Worm (Caenorhabditis elegans): ENCODE data around the gene K07F5.22.
A peak's percentile ranks its signal among the peaks of the same experiment; 100 is the strongest.

The K07F5.22 gene

ce11 chrIV:9873837-9874236, 9.0 kb downstream of the K07F5.22 start (continued):
- no peak for TF ChIP-seq daf-16 (GFP tag; optimal IDR thresholded peaks at IDR 0.05)
- peak; percentile 42 for TF ChIP-seq daf-16 (tag; optimal IDR thresholded peaks at IDR 0.05)
- TF ChIP-seq cey-2 (tag; optimal IDR thresholded peaks at IDR 0.05; ENCODE audit: borderline replicate concordance, insufficient read depth): no peak
- TF ChIP-seq zfp-3 (GFP tag; conservative IDR thresholded peaks at IDR 0.05): no peak
- TF ChIP-seq ceh-62 (tag; optimal IDR thresholded peaks at IDR 0.05): no peak
- no peak for TF ChIP-seq ama-1 (optimal IDR thresholded peaks at IDR 0.05)
- peak; percentile 26 to 55 for TF ChIP-seq mdl-1 (tag; optimal IDR thresholded peaks at IDR 0.05)
- no peak for TF ChIP-seq set-16 (GFP tag; IDR thresholded peaks at IDR 0.05)
- TF ChIP-seq R02D3.7 (tag; optimal IDR thresholded peaks at IDR 0.05): no peak
- no peak for TF ChIP-seq attf-4 (tag; optimal IDR thresholded peaks at IDR 0.05)
- TF ChIP-seq dpl-1 (GFP tag; optimal IDR thresholded peaks at IDR 0.05): peak; percentile 12
- TF ChIP-seq egl-43 (GFP tag; IDR thresholded peaks at IDR 0.05): no peak
- no peak for TF ChIP-seq spr-3 (GFP tag; optimal IDR thresholded peaks at IDR 0.05)
- no peak for TF ChIP-seq D1046.2 (GFP tag; IDR thresholded peaks at IDR 0.05)
- no peak for TF ChIP-seq unc-39 (tag; optimal IDR thresholded peaks at IDR 0.05)
- TF ChIP-seq hif-1 (tag; optimal IDR thresholded peaks at IDR 0.05): peak in 1 of 2 experiments; percentile 8
- no peak for TF ChIP-seq zag-1 (tag; optimal IDR thresholded peaks at IDR 0.05)
- TF ChIP-seq rbr-2 (tag; optimal IDR thresholded peaks at IDR 0.05): peak; percentile 20
- no peak for TF ChIP-seq ztf-11 (tag; optimal IDR thresholded peaks at IDR 0.05)
- no peak for TF ChIP-seq nhr-237 (tag; optimal IDR thresholded peaks at IDR 0.05)
- TF ChIP-seq ceh-20 (GFP tag; IDR thresholded peaks at IDR 0.05): peak; percentile 9; the same call in 1 of the 2 replicates
- TF ChIP-seq nhr-41 (GFP tag; IDR thresholded peaks at IDR 0.05): no peak
- TF ChIP-seq ZK337.2 (GFP tag; IDR thresholded peaks at IDR 0.05): no peak
- no peak for TF ChIP-seq F49E8.2 (tag; optimal IDR thresholded peaks at IDR 0.05; ENCODE audit: borderline replicate concordance)
- peak; percentile 71 for TF ChIP-seq hlh-11 (tag; optimal IDR thresholded peaks at IDR 0.05)
- TF ChIP-seq ceh-32 (tag; optimal IDR thresholded peaks at IDR 0.05; ENCODE audit: poor library complexity): no peak
- peak; percentile 37 for TF ChIP-seq dve-1 (tag; optimal IDR thresholded peaks at IDR 0.05; ENCODE audit: insufficient read depth)
- TF ChIP-seq sdz-12 (GFP tag; optimal IDR thresholded peaks at IDR 0.05): no peak
- TF ChIP-seq nhr-6 (tag; optimal IDR thresholded peaks at IDR 0.05): peak; percentile 15
- no peak for TF ChIP-seq mxl-2 (GFP tag; conservative IDR thresholded peaks at IDR 0.05)
- TF ChIP-seq pha-4 (GFP tag; IDR thresholded peaks at IDR 0.05): no peak
- TF ChIP-seq pha-4 (tag; optimal IDR thresholded peaks at IDR 0.05): no peak
- no peak for TF ChIP-seq snpc-4 (tag; optimal IDR thresholded peaks at IDR 0.05)
- TF ChIP-seq zfp-2 (tag; optimal IDR thresholded peaks at IDR 0.05): no peak
- no peak for TF ChIP-seq gei-8 (GFP tag; optimal IDR thresholded peaks at IDR 0.05)
- TF ChIP-seq ceh-44 (GFP tag; IDR thresholded peaks at IDR 0.05): no peak
- no peak for TF ChIP-seq daf-19 (GFP tag; conservative IDR thresholded peaks at IDR 0.05)
- TF ChIP-seq nhr-10 (tag; optimal IDR thresholded peaks at IDR 0.05): no peak
- TF ChIP-seq nhr-48 (tag; optimal IDR thresholded peaks at IDR 0.05): peak; percentile 60
- TF ChIP-seq jun-1 (tag; optimal IDR thresholded peaks at IDR 0.05): no peak
- peak; percentile 71 for TF ChIP-seq mxl-3 (GFP tag; optimal IDR thresholded peaks at IDR 0.05)
- peak; percentile 26 for TF ChIP-seq T20F7.1 (GFP tag; optimal IDR thresholded peaks at IDR 0.05)
- TF ChIP-seq nhr-111 (GFP tag; optimal IDR thresholded peaks at IDR 0.05): no peak
- TF ChIP-seq Y48G9A.11 (GFP tag; IDR thresholded peaks at IDR 0.05): no peak
- TF ChIP-seq dmd-6 (GFP tag; IDR thresholded peaks at IDR 0.05): peak; percentile 61
- TF ChIP-seq saeg-2 (GFP tag; IDR thresholded peaks at IDR 0.05): no peak
- TF ChIP-seq spr-1 (tag; optimal IDR thresholded peaks at IDR 0.05): no peak
- TF ChIP-seq nhr-76 (tag; optimal IDR thresholded peaks at IDR 0.05): no peak
- no peak for TF ChIP-seq lir-3 (tag; optimal IDR thresholded peaks at IDR 0.05)
- TF ChIP-seq Y5F2A.4 (GFP tag; optimal IDR thresholded peaks at IDR 0.05): no peak
- TF ChIP-seq unc-62 (GFP tag; optimal IDR thresholded peaks at IDR 0.05 in 1 of 2): peak in 1 of 2 experiments; percentile 14
- TF ChIP-seq unc-62 (tag; optimal IDR thresholded peaks at IDR 0.05): no peak
- peak; percentile 30; the same call in 1 of the 2 replicates for TF ChIP-seq lin-1 (GFP tag; IDR thresholded peaks at IDR 0.05)

Measured in whole organism, L4 larva.